Fruit fly (Drosophila melanogaster) ovary, adult (tissue): ENCODE results near the gene CG3081.

Source experiments
- CG17801 ChIP-seq: fragments of 200-800 bp; optimal IDR thresholded peaks from 2 replicates; lab custom pipeline; 2019; ENCODE audit warnings: missing biosample characterization, mild to moderate bottlenecking, missing genetic modification characterization, moderate library complexity; ENCODE audit not compliant: partially characterized antibody

CG3081 gene

dm6 chrX:4664107-4664506 is 20.3 kb upstream of the CG3081 start:
- no peak for TF ChIP-seq CG17801 (GFP tag; lab: Kevin White, UChicago)

- TF ChIP-seq CG17801 (GFP tag; lab: Kevin White, UChicago) = peak; percentile 15
These were observed 17.0 kb upstream of the CG3081 start for dm6 chrX:4660642-4661252.

dm6 chrX:4657896-4658295 is 14.1 kb upstream of the CG3081 start:
- TF ChIP-seq CG17801 (GFP tag; lab: Kevin White, UChicago) = peak; percentile 59

dm6 chrX:4654397-4654796 is 10.6 kb upstream of the CG3081 start, which contains the start of gene CG15473:
CG15473 (minus strand) TSS chrX:4654497.
- no peak for TF ChIP-seq CG17801 (GFP tag; lab: Kevin White, UChicago)

dm6 chrX:4649751-4650150 is 6.0 kb upstream of the CG3081 start, which contains the start of the genes Cbp80 and Torsin:
Cbp80 (plus strand) TSS chrX:4650015.
Torsin (minus strand) TSS chrX:4650032.
- peak; percentile 61 for TF ChIP-seq CG17801 (GFP tag; lab: Kevin White, UChicago)

dm6 chrX:4647316-4648046 is 3.7 kb upstream of the CG3081 start, which contains the start of the genes HLH4C and mRpL30:
HLH4C (minus strand) TSS chrX:4647414.
mRpL30 (plus strand) TSS chrX:4647871.
- TF ChIP-seq CG17801 (GFP tag; lab: Kevin White, UChicago) = peak; percentile 3

- no peak for TF ChIP-seq CG17801 (GFP tag; lab: Kevin White, UChicago)
These were observed 981 bp upstream of the CG3081 start, which contains the start of gene CG3062 for dm6 chrX:4644768-4645167. CG3062 (minus strand) TSS chrX:4644868.

dm6 chrX:4635856-4636486 is 7.8 kb downstream of the CG3081 start, which contains the start of the genes Alms1a and pon:
Alms1a (minus strand) TSS chrX:4636004.
pon (plus strand) TSS chrX:4636318.
- TF ChIP-seq CG17801 (GFP tag; lab: Kevin White, UChicago) = no peak

- no peak for TF ChIP-seq CG17801 (GFP tag; lab: Kevin White, UChicago)
These were observed 13.0 kb downstream of the CG3081 start, which contains the start of gene Alms1b for dm6 chrX:4630836-4631235. Alms1b (minus strand) TSS chrX:4630936.

- TF ChIP-seq CG17801 (GFP tag; lab: Kevin White, UChicago) = no peak
These were observed 16.6 kb downstream of the CG3081 start for dm6 chrX:4627160-4627559.

- TF ChIP-seq CG17801 (GFP tag; lab: Kevin White, UChicago) = no peak
These were observed 24.9 kb downstream of the CG3081 start for dm6 chrX:4618869-4619268.

dm6 chrX:4616865-4617669 is 26.7 kb downstream of the CG3081 start, which contains the start of gene peb:
peb (plus strand) TSS chrX:4617564.
- TF ChIP-seq CG17801 (GFP tag; lab: Kevin White, UChicago) = no peak

dm6 chrX:4615684-4616292 is 28.0 kb downstream of the CG3081 start:
- peak; percentile 56 for TF ChIP-seq CG17801 (GFP tag; lab: Kevin White, UChicago)

- peak; percentile 16 for TF ChIP-seq CG17801 (GFP tag; lab: Kevin White, UChicago)
These were observed 28.8 kb downstream of the CG3081 start for dm6 chrX:4614945-4615344.
